Fruit fly (Drosophila melanogaster) whole organism, embryonic: ENCODE results near the gene IM33.

Source experiments
- Aef1 ChIP-seq: fragments of 200-800 bp; sonication (Bioruptor generic); IDR thresholded peaks from 3 replicates; pipeline ENCODE4 v1.3.6; 2022; ENCODE audit warnings: missing biosample characterization, missing genetic modification characterization
- Awh ChIP-seq: fragments of 200-800 bp; sonication (Bioruptor generic); IDR thresholded peaks from 2 replicates; pipeline ENCODE4, ENCODE4 v1.3.6; 2022; ENCODE audit warnings: missing biosample characterization, missing genetic modification characterization
- CG10267 ChIP-seq: fragments of 200-800 bp; sonication (Bioruptor generic); optimal IDR thresholded peaks from 2 replicates; lab custom pipeline; 2018; ENCODE audit warnings: missing biosample characterization, mild to moderate bottlenecking, missing genetic modification characterization, moderate library complexity
- CG10321 ChIP-seq: fragments of 200-800 bp; sonication (Bioruptor generic); IDR thresholded peaks from 2 replicates; pipeline ENCODE4 v1.3.6; 2022; ENCODE audit warnings: missing biosample characterization, missing genetic modification characterization
- CG11398 ChIP-seq: fragments of 200-800 bp; sonication (Bioruptor generic); optimal IDR thresholded peaks from 2 replicates; lab custom pipeline; 2016; ENCODE audit warnings: missing biosample characterization, missing genetic modification characterization
- CG14710 ChIP-seq: fragments of 200-800 bp; sonication (Bioruptor generic); optimal IDR thresholded peaks from 3 replicates; lab custom pipeline; 2019; ENCODE audit warnings: missing biosample characterization, mild to moderate bottlenecking, missing genetic modification characterization, moderate library complexity
- CG18262 ChIP-seq: fragments of 200-800 bp; optimal IDR thresholded peaks from 3 replicates; lab custom pipeline; 2019; ENCODE audit warnings: missing biosample characterization, mild to moderate bottlenecking, missing genetic modification characterization, moderate library complexity
- CG18476 ChIP-seq: fragments of 200-800 bp; sonication (Bioruptor generic); optimal IDR thresholded peaks from 2 replicates; lab custom pipeline; 2016; ENCODE audit warnings: missing biosample characterization, mild to moderate bottlenecking, missing genetic modification characterization
- CG18599 ChIP-seq: fragments of 200-800 bp; sonication (Bioruptor generic); optimal IDR thresholded peaks from 3 replicates; lab custom pipeline; 2017; ENCODE audit warnings: missing biosample characterization, missing genetic modification characterization, mild to moderate bottlenecking, moderate library complexity, missing genetic modification reagents
- CG2199 ChIP-seq: fragments of 200-800 bp; sonication (Bioruptor generic); IDR thresholded peaks from 3 replicates; pipeline ENCODE4 v1.3.6; 2022; ENCODE audit warnings: missing biosample characterization, missing genetic modification characterization
- CG3281 ChIP-seq: fragments of 200-800 bp; sonication (Bioruptor generic); optimal IDR thresholded peaks from 3 replicates; lab custom pipeline; 2017; ENCODE audit warnings: missing biosample characterization, mild to moderate bottlenecking, missing genetic modification characterization
- CG3838 ChIP-seq: fragments of 200-800 bp; sonication (Bioruptor generic); optimal IDR thresholded peaks from 3 replicates; lab custom pipeline; 2016; ENCODE audit warnings: missing biosample characterization, missing genetic modification characterization
- CG4404 ChIP-seq: fragments of 200-800 bp; sonication (Bioruptor generic); IDR thresholded peaks from 2 replicates; pipeline ENCODE4 v1.3.6; 2022; ENCODE audit warnings: missing biosample characterization, missing genetic modification characterization
- CG4730 ChIP-seq: fragments of 200-800 bp; sonication (Bioruptor generic); IDR thresholded peaks from 2 replicates; pipeline ENCODE4 v1.3.6; 2022; ENCODE audit warnings: missing biosample characterization, missing genetic modification characterization
- CG6689 ChIP-seq: fragments of 200-800 bp; sonication (Bioruptor generic); IDR thresholded peaks from 2 replicates; pipeline ENCODE4 v1.3.6; 2022; ENCODE audit warnings: missing biosample characterization, missing genetic modification characterization
- CG8765 ChIP-seq: fragments of 200-800 bp; sonication (Bioruptor generic); IDR thresholded peaks from 2 replicates; pipeline ENCODE4 v1.3.6; 2022; ENCODE audit warnings: missing biosample characterization, missing genetic modification characterization
- CG8924 ChIP-seq: fragments of 200-800 bp; optimal IDR thresholded peaks from 3 replicates; lab custom pipeline; 2019; ENCODE audit warnings: missing biosample characterization, mild to moderate bottlenecking, missing genetic modification characterization, moderate library complexity
- Camta ChIP-seq: fragments of 200-800 bp; sonication (Bioruptor generic); optimal IDR thresholded peaks from 2 replicates; lab custom pipeline; 2016; ENCODE audit warnings: missing biosample characterization, missing genetic modification characterization
- Dbx ChIP-seq: fragments of 200-800 bp; sonication (Bioruptor generic); IDR thresholded peaks from 3 replicates; pipeline ENCODE4 v1.3.6; 2022; ENCODE audit warnings: missing biosample characterization, missing genetic modification characterization
- Ets65A ChIP-seq: fragments of 200-800 bp; sonication (Bioruptor generic); peaks from one replicate; lab custom pipeline; 2016; ENCODE audit warnings: missing biosample characterization, missing genetic modification characterization
- Fer2 ChIP-seq: fragments of 200-800 bp; sonication (Bioruptor generic); optimal IDR thresholded peaks from 2 replicates; lab custom pipeline; 2018; ENCODE audit warnings: missing biosample characterization, mild to moderate bottlenecking, missing genetic modification characterization, moderate library complexity
- Fer3 ChIP-seq: fragments of 200-800 bp; sonication (Bioruptor generic); optimal IDR thresholded peaks from 2 replicates; lab custom pipeline; 2018; ENCODE audit warnings: missing biosample characterization, mild to moderate bottlenecking, missing genetic modification characterization, moderate library complexity
- HLHmδ ChIP-seq: fragments of 200-800 bp; sonication (Bioruptor generic); optimal IDR thresholded peaks from 2 replicates; lab custom pipeline; 2018; ENCODE audit warnings: missing biosample characterization, mild to moderate bottlenecking, missing genetic modification characterization, moderate library complexity
- Mes4 ChIP-seq: fragments of 200-800 bp; sonication (Bioruptor generic); optimal IDR thresholded peaks from 2 replicates; lab custom pipeline; 2016; ENCODE audit warnings: missing biosample characterization, missing genetic modification characterization
- Mrtf ChIP-seq: fragments of 200-800 bp; sonication (Bioruptor generic); IDR thresholded peaks from 3 replicates; pipeline ENCODE4 v1.3.6; 2022; ENCODE audit warnings: missing biosample characterization, missing genetic modification characterization
- Nf-YB ChIP-seq: fragments of 200-800 bp; sonication (Bioruptor generic); optimal IDR thresholded peaks from 3 replicates; lab custom pipeline; 2019; ENCODE audit warnings: missing biosample characterization, mild to moderate bottlenecking, missing genetic modification characterization, moderate library complexity
- Opbp ChIP-seq: fragments of 200-800 bp; sonication (Bioruptor generic); IDR thresholded peaks from 3 replicates; pipeline ENCODE4 v1.3.6; 2022; ENCODE audit warnings: missing biosample characterization, missing genetic modification characterization; ENCODE audit not compliant: partially characterized antibody
- Sox102F ChIP-seq: fragments of 200-800 bp; sonication (Bioruptor generic); optimal IDR thresholded peaks from 2 replicates; lab custom pipeline; 2018; ENCODE audit warnings: missing biosample characterization, mild to moderate bottlenecking, missing genetic modification characterization, moderate library complexity
- Spps ChIP-seq: fragments of 200-800 bp; sonication (Bioruptor generic); optimal IDR thresholded peaks from 2 replicates; lab custom pipeline; 2018; ENCODE audit warnings: missing biosample characterization, mild to moderate bottlenecking, missing genetic modification characterization
- Trl ChIP-seq, 3 experiments: fragments of >200 bp in 2 of 3; fragments of 200-800 bp in 1 of 3; sonication (Bioruptor generic) in 1 of 3; optimal IDR thresholded peaks; 2 replicates in 1 of 3; 3 replicates in 2 of 3; lab custom pipeline; 2016 to 2017; ENCODE audit warnings: missing biosample characterization in 1 of 3, missing genetic modification characterization in 1 of 3
- Vsx1 ChIP-seq: fragments of 200-800 bp; sonication (Bioruptor generic); optimal IDR thresholded peaks from 2 replicates; lab custom pipeline; 2017; ENCODE audit warnings: missing biosample characterization, mild to moderate bottlenecking, missing genetic modification characterization, missing genetic modification reagents
- ase ChIP-seq: fragments of 200-800 bp; sonication (Bioruptor generic); IDR thresholded peaks from 3 replicates; pipeline ENCODE4 v1.3.6; 2022; ENCODE audit warnings: missing biosample characterization, missing genetic modification characterization
- az2 ChIP-seq: fragments of 200-800 bp; sonication (Bioruptor generic); optimal IDR thresholded peaks from 3 replicates; lab custom pipeline; 2016; ENCODE audit warnings: missing biosample characterization, missing genetic modification characterization
- btn ChIP-seq: fragments of 200-800 bp; sonication (Bioruptor generic); optimal IDR thresholded peaks from 2 replicates; lab custom pipeline; 2016; ENCODE audit warnings: missing biosample characterization, missing genetic modification characterization
- chinmo ChIP-seq: fragments of 200-800 bp; sonication (Bioruptor generic); IDR thresholded peaks from 4 replicates; pipeline ENCODE4 v1.3.6; 2022; ENCODE audit warnings: missing biosample characterization, missing genetic modification characterization; ENCODE audit not compliant: partially characterized antibody
- chm ChIP-seq: fragments of 200-800 bp; sonication (Bioruptor generic); IDR thresholded peaks from 2 replicates; pipeline ENCODE4 v1.3.6; 2022; ENCODE audit warnings: missing biosample characterization, missing genetic modification characterization
- chn ChIP-seq: fragments of 200-800 bp; sonication (Bioruptor generic); optimal IDR thresholded peaks from 2 replicates; lab custom pipeline; 2016; ENCODE audit warnings: missing biosample characterization, missing genetic modification characterization
- da ChIP-seq: fragments of 200-800 bp; sonication (Bioruptor generic); optimal IDR thresholded peaks from 2 replicates; lab custom pipeline; 2016; ENCODE audit warnings: missing biosample characterization, missing genetic modification characterization
- dmrt11E ChIP-seq: fragments of 200-800 bp; sonication (Bioruptor generic); optimal IDR thresholded peaks from 3 replicates; lab custom pipeline; 2018; ENCODE audit warnings: missing biosample characterization, mild to moderate bottlenecking, missing genetic modification characterization, moderate library complexity
- gem ChIP-seq: fragments of 200-800 bp; sonication (Bioruptor generic); optimal IDR thresholded peaks from 2 replicates; lab custom pipeline; 2019; ENCODE audit warnings: missing biosample characterization, mild to moderate bottlenecking, missing genetic modification characterization, moderate library complexity
- jing ChIP-seq: fragments of 200-800 bp; sonication (Bioruptor generic); optimal IDR thresholded peaks from 2 replicates; lab custom pipeline; 2018; ENCODE audit warnings: missing biosample characterization, mild to moderate bottlenecking, missing genetic modification characterization
- lab ChIP-seq: fragments of 200-800 bp; sonication (Bioruptor generic); optimal IDR thresholded peaks from 3 replicates; lab custom pipeline; 2017; ENCODE audit warnings: missing biosample characterization, missing genetic modification characterization, mild to moderate bottlenecking, moderate library complexity, missing genetic modification reagents
- pnt ChIP-seq: fragments of 200-800 bp; sonication (Bioruptor generic); optimal IDR thresholded peaks from 3 replicates; lab custom pipeline; 2016; ENCODE audit warnings: missing biosample characterization, missing genetic modification characterization
- sens ChIP-seq: fragments of 200-800 bp; sonication (Bioruptor generic); peaks from one replicate; lab custom pipeline; 2016; ENCODE audit warnings: missing biosample characterization, missing genetic modification characterization
- sisA ChIP-seq: fragments of 200-800 bp; sonication (Bioruptor generic); IDR thresholded peaks from 2 replicates; pipeline ENCODE4 v1.3.6; 2022; ENCODE audit warnings: missing biosample characterization, missing genetic modification characterization
- tio ChIP-seq: fragments of 200-800 bp; sonication (Bioruptor generic); optimal IDR thresholded peaks from 2 replicates; lab custom pipeline; 2017; ENCODE audit warnings: missing biosample characterization, missing genetic modification characterization, inconsistent platforms
- tna ChIP-seq: fragments of 200-800 bp; sonication (Bioruptor generic); IDR thresholded peaks from 2 replicates; pipeline ENCODE4 v1.3.6; 2022; ENCODE audit warnings: missing biosample characterization, missing genetic modification characterization; ENCODE audit not compliant: partially characterized antibody
- wek ChIP-seq: fragments of 200-800 bp; sonication (Bioruptor generic); optimal IDR thresholded peaks from 3 replicates; lab custom pipeline; 2018; ENCODE audit warnings: missing biosample characterization, mild to moderate bottlenecking, missing genetic modification characterization, moderate library complexity
- zf30C ChIP-seq: fragments of 200-800 bp; sonication (Bioruptor generic); optimal IDR thresholded peaks from 3 replicates; lab custom pipeline; 2018; ENCODE audit warnings: missing biosample characterization, mild to moderate bottlenecking, missing genetic modification characterization
- zfh1 ChIP-seq: fragments of 200-800 bp; sonication (Bioruptor generic); IDR thresholded peaks from 3 replicates; pipeline ENCODE4 v1.3.6; 2022; ENCODE audit warnings: missing biosample characterization, missing genetic modification characterization

Gene IM33

DNA sequence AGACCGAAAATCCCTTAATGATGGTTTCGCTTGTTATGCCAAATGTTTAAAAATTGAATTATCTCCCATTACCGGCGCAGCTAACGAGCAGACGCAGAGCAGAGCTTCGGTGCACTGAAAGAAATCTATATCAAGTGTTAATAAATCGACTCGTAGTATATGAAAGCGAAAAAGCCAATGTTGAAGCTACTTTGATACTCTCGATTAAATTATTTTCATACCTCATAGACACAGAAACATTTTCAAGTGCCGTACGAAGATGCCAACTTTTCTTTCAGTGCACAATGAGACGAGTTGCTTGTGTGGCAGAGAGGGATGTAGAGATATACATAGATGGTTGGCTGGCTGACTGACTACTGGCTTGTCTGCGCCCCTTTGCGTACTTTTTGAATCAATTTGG, 20.7 kb downstream of the IM33 start (continued):
- TF ChIP-seq zfh1 (GFP tag; lab: Robert Waterston, UW) = peak; percentile 71
- peak; percentile 63 for TF ChIP-seq sisA (GFP tag; lab: Robert Waterston, UW)
- peak; percentile 25 for TF ChIP-seq Sox102F (GFP tag; lab: Kevin White, UChicago)
- TF ChIP-seq Fer2 (tag; lab: Kevin White, UChicago) = no peak
- peak; percentile 41; the same call in 1 of the 2 replicates for TF ChIP-seq CG4404 (GFP tag; lab: Robert Waterston, UW)
- TF ChIP-seq CG3838 = no peak
- peak; percentile 77 for TF ChIP-seq Ets65A (GFP tag; lab: Kevin White, UChicago)
- TF ChIP-seq Nf-YB (GFP tag; lab: Kevin White, UChicago) = peak; percentile 6
- TF ChIP-seq CG8765 (GFP tag; lab: Robert Waterston, UW) = peak; percentile 55; the same call in 1 of the 2 replicates
- TF ChIP-seq gem = peak; percentile 55
- peak; percentile 53 for TF ChIP-seq CG18262 (tag; lab: Kevin White, UChicago)
- no peak for TF ChIP-seq btn (GFP tag; lab: Kevin White, UChicago)
- peak; percentile 89 for TF ChIP-seq sens (GFP tag; lab: Kevin White, UChicago)
- TF ChIP-seq pnt (GFP tag; lab: Kevin White, UChicago) = peak; percentile 28
- peak; percentile 6 for TF ChIP-seq az2 (GFP tag; lab: Kevin White, UChicago)
- TF ChIP-seq chm (GFP tag; lab: Robert Waterston, UW) = peak; percentile 42; the same call in 1 of the 2 replicates
- TF ChIP-seq Aef1 = 0 out of 3 replicates have a peak, but pooled peaks have one; percentile 12
- no peak for TF ChIP-seq da (GFP tag; lab: Kevin White, UChicago)
- no peak for TF ChIP-seq chinmo (GFP tag; lab: Robert Waterston, UW)
- TF ChIP-seq ase (GFP tag; lab: Robert Waterston, UW) = 0 out of 3 replicates have a peak, but pooled peaks have one; percentile 35
- peak; percentile 67 for TF ChIP-seq dmrt11E (tag; lab: Kevin White, UChicago)
- no peak for TF ChIP-seq Camta
- TF ChIP-seq Spps (tag; lab: Kevin White, UChicago) = peak; percentile 3
- TF ChIP-seq Mes4 (GFP tag; lab: Kevin White, UChicago) = no peak
- no peak for TF ChIP-seq Opbp
- peak; percentile 33 for TF ChIP-seq jing (GFP tag; lab: Kevin White, UChicago)
- TF ChIP-seq tio (GFP tag; lab: Kevin White, UChicago) = no peak
- 0 out of 3 replicates have a peak, but pooled peaks have one; percentile 32 for TF ChIP-seq CG2199 (GFP tag; lab: Robert Waterston, UW)
- TF ChIP-seq Fer3 = no peak
- TF ChIP-seq CG18476 (GFP tag; lab: Kevin White, UChicago) = no peak
- no peak for TF ChIP-seq CG11398
- no peak for TF ChIP-seq lab (GFP tag; lab: Kevin White, UChicago)
- no peak for TF ChIP-seq Vsx1 (GFP tag; lab: Kevin White, UChicago)
- no peak for TF ChIP-seq CG10321 (GFP tag; lab: Robert Waterston, UW)
- TF ChIP-seq Awh (GFP tag; lab: Robert Waterston, UW) = 0 out of 2 replicates have a peak, but pooled peaks have one; percentile 28
- peak; percentile 26 for TF ChIP-seq CG10267 (tag; lab: Kevin White, UChicago)
- TF ChIP-seq tna (GFP tag; lab: Robert Waterston, UW) = no peak
- TF ChIP-seq Trl (optimal IDR thresholded peaks at IDR 0.05; lab: Kevin White, UChicago) = no peak
- TF ChIP-seq Trl (GFP tag; optimal IDR thresholded peaks at IDR 0.05; lab: Kevin White, UChicago) = no peak
- no peak for TF ChIP-seq HLHmδ
- peak; percentile 5 for TF ChIP-seq CG8924
- TF ChIP-seq CG4730 (GFP tag; lab: Robert Waterston, UW) = no peak
- TF ChIP-seq CG3281 = no peak
- no peak for TF ChIP-seq CG18599 (GFP tag; lab: Kevin White, UChicago)
- peak; percentile 14 for TF ChIP-seq zf30C (GFP tag; lab: Kevin White, UChicago)
- TF ChIP-seq CG6689 = peak; percentile 42
- peak; percentile 41 for TF ChIP-seq CG14710 (tag; lab: Kevin White, UChicago)
- no peak for TF ChIP-seq Dbx (GFP tag; lab: Robert Waterston, UW)
- TF ChIP-seq wek = no peak
- TF ChIP-seq Mrtf (GFP tag; lab: Robert Waterston, UW) = 0 out of 3 replicates have a peak, but pooled peaks have one; percentile 23
- peak; percentile 12 for TF ChIP-seq chn (GFP tag; lab: Kevin White, UChicago)
